Worm (Caenorhabditis elegans): ENCODE data around the gene clec-42.
"Not testable (repeated sequence)": the region's sequence is repeated elsewhere in the genome, so short reads cannot be mapped to it uniquely, and the experiment has no call there.

The clec-42 gene

DNA sequence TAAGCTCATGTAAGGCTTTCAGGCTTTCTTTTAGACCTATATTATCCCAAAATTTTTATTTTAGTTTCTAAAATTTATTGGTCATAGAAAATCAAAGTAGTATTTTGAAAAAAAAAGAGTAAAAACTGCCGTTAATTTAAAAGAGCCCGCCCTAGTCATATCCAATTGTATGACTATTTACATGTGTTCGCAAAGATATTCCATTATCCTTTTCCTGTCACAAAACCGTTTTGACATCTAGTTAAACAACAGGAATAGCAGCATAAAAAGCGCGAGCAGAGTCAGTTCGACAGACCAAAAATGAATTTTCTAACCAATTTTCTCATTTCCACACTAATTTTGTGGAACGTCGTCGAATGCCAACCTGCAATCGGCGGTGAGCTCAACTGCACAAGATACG lies 3.8 kb downstream of the clec-42 start, which contains the start of gene F16H6.3:
TSS of gene F16H6.3 (plus strand) at position 301 of the 400 bp plus-strand sequence.
- no peak for TF ChIP-seq cog-1 (tag; optimal IDR thresholded peaks at IDR 0.05)
- TF ChIP-seq klf-2 (GFP tag; conservative IDR thresholded peaks at IDR 0.05): no peak
- TF ChIP-seq ref-1 (GFP tag; conservative IDR thresholded peaks at IDR 0.05): no peak
- TF ChIP-seq med-1 (GFP tag; optimal IDR thresholded peaks at IDR 0.05; ENCODE audit: insufficient read depth): no peak
- TF ChIP-seq ztf-23 (GFP tag; IDR thresholded peaks at IDR 0.05): no peak
- no peak for TF ChIP-seq T22C8.4 (GFP tag; IDR thresholded peaks at IDR 0.05)
- no peak for TF ChIP-seq flt-1 (GFP tag; IDR thresholded peaks at IDR 0.05)
- TF ChIP-seq ztf-29 (GFP tag; IDR thresholded peaks at IDR 0.05): no peak

DNA sequence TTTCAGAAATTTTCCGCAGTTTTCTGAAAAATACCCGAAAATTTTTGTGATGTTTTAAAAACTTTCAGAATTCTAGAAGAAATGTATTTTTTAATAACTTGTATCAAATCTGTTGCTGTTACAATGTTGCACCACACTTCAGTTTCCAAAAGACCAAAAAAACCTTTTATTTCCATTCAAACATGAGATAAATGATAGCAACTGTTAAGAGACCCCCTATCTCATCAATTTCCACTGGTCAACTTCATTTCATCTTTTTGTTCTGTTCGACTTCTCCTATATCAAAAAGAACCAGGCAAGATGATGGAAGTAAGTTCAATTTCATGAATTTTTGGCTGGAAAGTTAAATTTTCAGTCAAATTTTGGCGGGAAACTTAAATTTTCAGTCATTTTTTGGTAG lies 7.2 kb downstream of the clec-42 start, which contains the start of gene F16H6.4:
TSS of gene F16H6.4 (plus strand) at position 301 of the 400 bp plus-strand sequence.
- TF ChIP-seq flt-1 (GFP tag; IDR thresholded peaks at IDR 0.05) (no peak), tab-1 (GFP tag; IDR thresholded peaks at IDR 0.05) (no peak), med-1 (GFP tag; optimal IDR thresholded peaks at IDR 0.05; ENCODE audit: insufficient read depth) (no peak), cog-1 (tag; optimal IDR thresholded peaks at IDR 0.05) (no peak), klf-2 (GFP tag; conservative IDR thresholded peaks at IDR 0.05) (no peak), ztf-29 (GFP tag; IDR thresholded peaks at IDR 0.05) (no peak)

DNA sequence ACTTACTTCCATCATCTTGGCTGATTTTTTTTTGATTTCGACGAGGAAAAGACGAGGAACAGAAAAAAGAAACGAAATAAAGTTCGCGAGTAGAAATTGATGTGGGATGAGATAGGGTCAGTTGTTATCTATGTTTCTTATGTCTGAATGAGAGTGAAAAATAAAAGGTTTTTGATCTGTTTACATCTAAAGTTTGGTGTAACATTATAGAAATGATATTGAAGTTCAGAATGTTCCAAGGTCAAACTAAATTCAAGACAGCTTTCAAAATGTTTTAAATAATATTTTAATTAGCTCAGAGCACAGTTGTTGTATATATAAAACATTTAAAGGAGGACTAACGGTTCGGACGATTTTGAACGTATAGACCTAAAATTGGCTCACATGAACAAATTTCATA lies 17.9 kb downstream of the clec-42 start, which contains the start of gene F16H6.7:
TSS of gene F16H6.7 (minus strand) at position 101 of the 400 bp plus-strand sequence.
- TF ChIP-seq cog-1 (tag; optimal IDR thresholded peaks at IDR 0.05): no peak
- no peak for TF ChIP-seq flt-1 (GFP tag; IDR thresholded peaks at IDR 0.05)
- no peak for TF ChIP-seq tab-1 (GFP tag; IDR thresholded peaks at IDR 0.05)
- no peak for TF ChIP-seq med-1 (GFP tag; optimal IDR thresholded peaks at IDR 0.05; ENCODE audit: insufficient read depth)
- no peak for TF ChIP-seq klf-2 (GFP tag; conservative IDR thresholded peaks at IDR 0.05)
- TF ChIP-seq ztf-23 (GFP tag; IDR thresholded peaks at IDR 0.05): no peak
- TF ChIP-seq ztf-29 (GFP tag; IDR thresholded peaks at IDR 0.05): no peak
- TF ChIP-seq T22C8.4 (GFP tag; IDR thresholded peaks at IDR 0.05): no peak
- no peak for TF ChIP-seq ref-1 (GFP tag; conservative IDR thresholded peaks at IDR 0.05)

- no peak for TF ChIP-seq ztf-23 (GFP tag; IDR thresholded peaks at IDR 0.05)
- TF ChIP-seq tab-1 (GFP tag; IDR thresholded peaks at IDR 0.05): no peak
- TF ChIP-seq ztf-29 (GFP tag; IDR thresholded peaks at IDR 0.05): no peak
- TF ChIP-seq klf-2 (GFP tag; conservative IDR thresholded peaks at IDR 0.05): no peak
- no peak for TF ChIP-seq med-1 (GFP tag; optimal IDR thresholded peaks at IDR 0.05; ENCODE audit: insufficient read depth)
- TF ChIP-seq ref-1 (GFP tag; conservative IDR thresholded peaks at IDR 0.05): no peak
- no peak for TF ChIP-seq cog-1 (tag; optimal IDR thresholded peaks at IDR 0.05)
- no peak for TF ChIP-seq T22C8.4 (GFP tag; IDR thresholded peaks at IDR 0.05)
- TF ChIP-seq flt-1 (GFP tag; IDR thresholded peaks at IDR 0.05): no peak
Measured at ce11 chrV:18212848-18213247, 21.6 kb downstream of the clec-42 start.

DNA sequence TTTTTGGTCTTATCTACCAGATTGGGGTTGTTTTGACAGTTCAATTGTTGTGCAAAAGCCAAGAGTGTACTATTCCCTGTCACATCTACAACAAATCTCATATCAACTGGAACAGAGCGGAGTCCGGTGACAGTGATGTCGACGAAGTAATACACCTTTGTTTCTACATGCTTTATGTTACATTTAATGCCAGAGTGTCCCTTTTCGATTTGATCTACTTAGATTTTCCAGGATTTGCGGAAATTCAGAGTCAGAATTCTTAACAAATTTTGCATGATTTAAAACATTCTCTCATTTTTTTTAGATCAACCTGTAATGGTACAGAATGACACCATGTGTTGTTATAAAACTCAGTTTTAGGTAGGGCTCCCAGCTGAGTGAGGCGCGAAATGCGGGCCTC lies 25.0 kb downstream of the clec-42 start, which contains the start of gene F16H6.8:
TSS of gene F16H6.8 (minus strand) at position 101 of the 400 bp plus-strand sequence.
- not testable (repeated sequence) for TF ChIP-seq ref-1 (GFP tag; conservative IDR thresholded peaks at IDR 0.05); ztf-29 (GFP tag; IDR thresholded peaks at IDR 0.05); tab-1 (GFP tag; IDR thresholded peaks at IDR 0.05)

DNA sequence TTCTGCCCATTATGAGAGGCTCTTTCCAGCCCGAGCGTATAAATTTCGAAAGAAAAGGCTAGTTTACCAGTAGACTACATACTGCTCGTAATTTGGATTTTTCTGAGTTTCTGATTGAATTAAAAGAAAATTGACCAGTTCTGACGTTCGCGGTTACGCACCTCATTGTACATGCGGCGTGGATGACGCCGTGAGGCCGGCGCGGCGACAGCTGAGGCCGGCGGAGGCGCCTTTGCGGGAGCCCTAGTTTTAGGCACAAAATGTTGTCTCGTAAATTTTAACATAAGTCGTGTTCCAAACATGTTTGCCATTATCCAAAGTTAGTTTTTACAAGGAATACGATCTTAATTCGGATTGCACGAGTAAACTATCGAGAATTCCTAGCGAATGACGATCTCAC lies 25.6 kb downstream of the clec-42 start, which contains the start of gene F16H6.9:
TSS of gene F16H6.9 (plus strand) at position 301 of the 400 bp plus-strand sequence.
- TF ChIP-seq klf-2 (GFP tag; conservative IDR thresholded peaks at IDR 0.05); cog-1 (tag; optimal IDR thresholded peaks at IDR 0.05); flt-1 (GFP tag; IDR thresholded peaks at IDR 0.05): not testable (repeated sequence)

- TF ChIP-seq cog-1 (tag; optimal IDR thresholded peaks at IDR 0.05) (no peak), ztf-23 (GFP tag; IDR thresholded peaks at IDR 0.05) (no peak), tab-1 (GFP tag; IDR thresholded peaks at IDR 0.05) (no peak), T22C8.4 (GFP tag; IDR thresholded peaks at IDR 0.05) (no peak), ztf-29 (GFP tag; IDR thresholded peaks at IDR 0.05) (no peak), flt-1 (GFP tag; IDR thresholded peaks at IDR 0.05) (no peak), ref-1 (GFP tag; conservative IDR thresholded peaks at IDR 0.05) (no peak)
Measured at ce11 chrV:18224353-18224752, 33.1 kb downstream of the clec-42 start, which contains the start of gene F16H6.10. TSS of gene F16H6.10 (minus strand) at chrV:18224453.

- TF ChIP-seq tab-1 (GFP tag; IDR thresholded peaks at IDR 0.05) (no peak), T22C8.4 (GFP tag; IDR thresholded peaks at IDR 0.05) (no peak), med-1 (GFP tag; optimal IDR thresholded peaks at IDR 0.05; ENCODE audit: insufficient read depth) (no peak), ref-1 (GFP tag; conservative IDR thresholded peaks at IDR 0.05) (no peak), ztf-23 (GFP tag; IDR thresholded peaks at IDR 0.05) (no peak), ztf-29 (GFP tag; IDR thresholded peaks at IDR 0.05) (no peak), flt-1 (GFP tag; IDR thresholded peaks at IDR 0.05) (no peak), cog-1 (tag; optimal IDR thresholded peaks at IDR 0.05) (no peak), klf-2 (GFP tag; conservative IDR thresholded peaks at IDR 0.05) (no peak)
Measured at ce11 chrV:18235808-18236207, 44.6 kb downstream of the clec-42 start.

DNA sequence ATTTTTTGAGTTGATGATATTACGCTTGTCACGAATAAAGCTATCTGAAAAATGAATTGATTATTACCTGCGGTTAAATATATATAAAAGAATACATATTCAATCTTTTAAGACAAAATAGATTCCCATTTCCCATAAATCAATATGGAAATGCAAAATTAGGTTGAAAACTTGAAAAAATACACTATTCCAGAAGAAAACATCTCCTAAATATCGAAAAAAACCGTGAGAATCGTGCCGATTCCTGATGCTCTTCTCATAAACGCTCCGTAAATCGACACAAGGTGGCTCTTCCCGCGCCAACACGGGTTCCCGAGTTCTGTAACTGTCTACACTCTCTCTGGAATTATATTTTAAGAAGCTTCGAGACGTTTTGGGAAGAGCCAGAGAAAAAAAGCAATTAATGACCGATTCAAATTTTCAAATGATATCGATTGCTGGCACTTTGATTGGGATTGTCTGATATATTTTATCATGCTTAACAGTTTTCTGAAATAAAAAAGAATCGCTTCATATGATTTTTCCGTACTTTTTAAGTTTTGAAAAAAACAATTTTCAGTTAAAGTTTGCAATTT lies 45.6 kb downstream of the clec-42 start, which contains the start of gene R10E8.3:
TSS of gene R10E8.3 (minus strand) at position 51 of the 575 bp plus-strand sequence.
- TF ChIP-seq ref-1 (GFP tag; conservative IDR thresholded peaks at IDR 0.05): no peak
- TF ChIP-seq ztf-29 (GFP tag; IDR thresholded peaks at IDR 0.05): no peak
- no peak for TF ChIP-seq T22C8.4 (GFP tag; IDR thresholded peaks at IDR 0.05)
- TF ChIP-seq klf-2 (GFP tag; conservative IDR thresholded peaks at IDR 0.05): no peak
- TF ChIP-seq med-1 (GFP tag; optimal IDR thresholded peaks at IDR 0.05; ENCODE audit: insufficient read depth): no peak
- no peak for TF ChIP-seq cog-1 (tag; optimal IDR thresholded peaks at IDR 0.05)
- TF ChIP-seq flt-1 (GFP tag; IDR thresholded peaks at IDR 0.05): no peak
- TF ChIP-seq tab-1 (GFP tag; IDR thresholded peaks at IDR 0.05): no peak

DNA sequence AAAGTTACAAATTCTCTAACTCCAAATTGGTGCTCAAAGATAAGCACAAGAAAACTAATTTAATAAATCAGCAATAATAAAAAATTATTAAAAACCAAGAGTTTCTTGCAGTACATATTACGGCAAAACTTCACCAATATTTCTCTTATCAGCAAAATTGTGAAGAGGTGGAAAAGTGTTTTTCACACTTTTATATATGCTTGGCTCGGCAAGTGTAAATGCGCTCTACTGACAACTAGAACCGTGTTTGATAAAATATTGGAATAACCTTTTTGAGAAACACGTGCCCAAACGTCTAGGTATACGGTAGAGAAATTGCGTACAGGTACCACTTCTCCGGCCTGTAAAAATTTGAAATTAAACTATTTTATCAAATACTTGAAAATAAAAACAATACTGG lies 50.1 kb downstream of the clec-42 start, which contains the start of gene R10E8.8:
TSS of gene R10E8.8 (minus strand) at position 343 of the 400 bp plus-strand sequence.
- no peak for TF ChIP-seq cog-1 (tag; optimal IDR thresholded peaks at IDR 0.05)
- TF ChIP-seq flt-1 (GFP tag; IDR thresholded peaks at IDR 0.05): no peak
- no peak for TF ChIP-seq ztf-29 (GFP tag; IDR thresholded peaks at IDR 0.05)
- TF ChIP-seq klf-2 (GFP tag; conservative IDR thresholded peaks at IDR 0.05): no peak
- TF ChIP-seq ztf-23 (GFP tag; IDR thresholded peaks at IDR 0.05): no peak
- TF ChIP-seq med-1 (GFP tag; optimal IDR thresholded peaks at IDR 0.05; ENCODE audit: insufficient read depth): no peak
- TF ChIP-seq T22C8.4 (GFP tag; IDR thresholded peaks at IDR 0.05): no peak
- TF ChIP-seq ref-1 (GFP tag; conservative IDR thresholded peaks at IDR 0.05): no peak
- TF ChIP-seq tab-1 (GFP tag; IDR thresholded peaks at IDR 0.05): no peak
